Worm (Caenorhabditis elegans): ENCODE measurements around the gene C45G9.5.
"Not testable (repeated sequence)": the region's sequence is repeated elsewhere in the genome, so short reads cannot be mapped to it uniquely, and the experiment has no call there.

The C45G9.5 gene

DNA sequence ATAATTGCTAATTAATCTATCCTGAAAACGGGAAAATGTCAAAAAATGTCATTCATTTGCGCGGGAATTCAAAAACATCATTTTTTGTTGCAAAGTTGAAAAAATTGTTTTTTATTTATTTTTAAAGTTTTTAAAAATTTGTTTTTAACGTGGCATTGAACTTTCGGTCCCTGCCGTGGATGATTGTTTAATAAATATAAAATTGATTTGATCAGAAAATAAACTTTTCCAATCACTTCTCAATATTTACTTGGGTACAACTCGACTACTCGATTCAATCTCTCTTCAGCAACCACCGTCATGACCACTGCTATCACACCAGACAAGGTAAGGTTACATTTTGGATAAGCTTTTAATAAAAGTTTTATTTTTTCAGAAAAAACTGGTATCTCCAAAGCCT lies 14.5 kb downstream of the C45G9.5 start, which contains the start of gene C45G9.4:
C45G9.4 (plus strand) TSS at position 301 of the 400 bp plus-strand sequence.
- TF ChIP-seq lim-6, K02D7.2, ahr-1 (tag; optimal IDR thresholded peaks at IDR 0.05): not testable (repeated sequence)

- TF ChIP-seq pha-2 (tag; optimal IDR thresholded peaks at IDR 0.05) (no peak), Y22D7AL.16 (tag; optimal IDR thresholded peaks at IDR 0.05) (no peak), nhr-232 (tag; optimal IDR thresholded peaks at IDR 0.05) (no peak), unc-55 (GFP tag; optimal IDR thresholded peaks at IDR 0.05) (no peak), madf-2 (tag; optimal IDR thresholded peaks at IDR 0.05) (no peak), rnt-1 (tag; optimal IDR thresholded peaks at IDR 0.05) (peak; percentile 74), tbx-2 (tag; optimal IDR thresholded peaks at IDR 0.05) (peak; percentile 85), K02D7.2 (tag; optimal IDR thresholded peaks at IDR 0.05) (no peak), nfya-1 (tag; optimal IDR thresholded peaks at IDR 0.05) (no peak), ceh-31 (tag; optimal IDR thresholded peaks at IDR 0.05) (peak; percentile 96), ets-4 (tag; optimal IDR thresholded peaks at IDR 0.05) (peak; percentile 99), mec-3 (tag; optimal IDR thresholded peaks at IDR 0.05; ENCODE audit: borderline replicate concordance) (peak; percentile 68), unc-86 (tag; optimal IDR thresholded peaks at IDR 0.05) (no peak), ceh-45 (GFP tag; IDR thresholded peaks at IDR 0.05) (no peak), dmd-4 (tag; optimal IDR thresholded peaks at IDR 0.05; ENCODE audit: borderline replicate concordance) (no peak), ceh-30 (tag; optimal IDR thresholded peaks at IDR 0.05) (no peak), lim-6 (tag; optimal IDR thresholded peaks at IDR 0.05) (peak; percentile 70), eyg-1 (tag; optimal IDR thresholded peaks at IDR 0.05) (no peak), odd-2 (tag; optimal IDR thresholded peaks at IDR 0.05) (no peak), ceh-48 (tag; optimal IDR thresholded peaks at IDR 0.05) (no peak), elt-4 (tag; optimal IDR thresholded peaks at IDR 0.05) (no peak), dve-1 (tag; optimal IDR thresholded peaks at IDR 0.05) (no peak), ahr-1 (tag; optimal IDR thresholded peaks at IDR 0.05) (peak; percentile 60), pat-9 (tag; optimal IDR thresholded peaks at IDR 0.05) (no peak), npax-4 (tag; optimal IDR thresholded peaks at IDR 0.05) (no peak), fkh-10 (GFP tag; optimal IDR thresholded peaks at IDR 0.05) (no peak), hlh-6 (tag; optimal IDR thresholded peaks at IDR 0.05) (no peak), sox-2 (GFP tag; IDR thresholded peaks at IDR 0.05) (no peak), ceh-22 (tag; optimal IDR thresholded peaks at IDR 0.05) (no peak), ceh-19 (GFP tag; optimal IDR thresholded peaks at IDR 0.05) (no peak), che-1 (tag; optimal IDR thresholded peaks at IDR 0.05) (no peak), C38D4.7 (GFP tag; optimal IDR thresholded peaks at IDR 0.05) (no peak), ttx-3 (tag; optimal IDR thresholded peaks at IDR 0.05) (no peak), sox-4 (tag; optimal IDR thresholded peaks at IDR 0.05) (no peak), ceh-6 (GFP tag; optimal IDR thresholded peaks at IDR 0.05) (no peak), hlh-13 (GFP tag; optimal IDR thresholded peaks at IDR 0.05) (no peak), T23F11.4 (GFP tag; optimal IDR thresholded peaks at IDR 0.05) (no peak), tbx-7 (tag; optimal IDR thresholded peaks at IDR 0.05) (peak; percentile 93), C08G9.2 (tag; optimal IDR thresholded peaks at IDR 0.05) (peak; percentile 96), ceh-14 (tag; optimal IDR thresholded peaks at IDR 0.05) (peak; percentile 59), ceh-34 (tag; optimal IDR thresholded peaks at IDR 0.05) (peak; percentile 47), ceh-9 (tag; optimal IDR thresholded peaks at IDR 0.05) (no peak), fax-1 (tag; optimal IDR thresholded peaks at IDR 0.05) (peak; percentile 19), ztf-16 (tag; optimal IDR thresholded peaks at IDR 0.05) (peak; percentile 8), unc-42 (tag; optimal IDR thresholded peaks at IDR 0.05) (peak; percentile 74), sdc-2 (tag; optimal IDR thresholded peaks at IDR 0.05) (peak; percentile 28), hlh-30 (tag; optimal IDR thresholded peaks at IDR 0.05; ENCODE audit: insufficient read depth) (no peak), ceh-2 (tag; optimal IDR thresholded peaks at IDR 0.05) (peak; percentile 91), hlh-8 (tag; optimal IDR thresholded peaks at IDR 0.05) (peak; percentile 89), syd-9 (tag; optimal IDR thresholded peaks at IDR 0.05) (peak; percentile 44)
Observed at ce11 chrIII:5068675-5069233, 20.8 kb downstream of the C45G9.5 start, which contains the start of the genes C45G9.11 and C45G9.2. Gene C45G9.11 (minus strand): TSS chrIII:5068725. Gene C45G9.2 (plus strand): TSS chrIII:5069066.
